Fruit fly (Drosophila melanogaster) Kc167 (cell line): ENCODE results near the gene CG7227.

Experiments used
- Sin3A ChIP-seq: fragments of >200 bp; optimal IDR thresholded peaks from 2 replicates; lab custom pipeline; 2018; ENCODE audit warnings: missing external identifiers
- h ChIP-seq: fragments of >200 bp; optimal IDR thresholded peaks from 3 replicates; lab custom pipeline; 2018; ENCODE audit warnings: missing external identifiers
- insv ChIP-seq: fragments of >200 bp; optimal IDR thresholded peaks from 3 replicates; lab custom pipeline; 2018; ENCODE audit warnings: missing external identifiers
- psq ChIP-seq: fragments of >200 bp; optimal IDR thresholded peaks from 2 replicates; lab custom pipeline; 2017; ENCODE audit warnings: missing external identifiers

dm6 chr2L:8024325-8024724 is 26.4 kb upstream of the CG7227 start:
- TF ChIP-seq Sin3A (lab: Kevin White, UChicago) (no peak), insv (lab: Kevin White, UChicago) (no peak), psq (lab: Kevin White, UChicago) (no peak), h (no peak)
